Worm (Caenorhabditis elegans) whole organism, mixed stage, embryonic: ENCODE data around the gene pgp-11.

Source experiments
- ces-1 ChIP-seq: fragments of 150-350 bp; optimal IDR thresholded peaks from 2 replicates; lab custom pipeline; 2014; ENCODE audit warnings: missing biosample characterization, missing genetic modification reagents, missing genetic modification characterization
- elt-3 ChIP-seq: fragments of 150-350 bp; optimal IDR thresholded peaks from 2 replicates; lab custom pipeline; 2014; ENCODE audit warnings: missing biosample characterization, missing genetic modification characterization
- lin-13 ChIP-seq: fragments of 150-350 bp; optimal IDR thresholded peaks from 2 replicates; lab custom pipeline; 2014; ENCODE audit warnings: missing biosample characterization, missing genetic modification characterization
- nhr-237 ChIP-seq: fragments of 150-350 bp; optimal IDR thresholded peaks from 2 replicates; lab custom pipeline; 2014; ENCODE audit warnings: missing biosample characterization, missing genetic modification characterization
- unc-120 ChIP-seq: sonication (generic microtip); optimal IDR thresholded peaks from 2 replicates; lab custom pipeline; 2017; ENCODE audit warnings: missing genetic modification characterization, missing compliant biosample characterization; ENCODE audit not compliant: poor library complexity, severe bottlenecking
- ztf-11 ChIP-seq: fragments of 150-350 bp; optimal IDR thresholded peaks from 2 replicates; lab custom pipeline; 2014; ENCODE audit warnings: missing biosample characterization, missing genetic modification characterization

DNA sequence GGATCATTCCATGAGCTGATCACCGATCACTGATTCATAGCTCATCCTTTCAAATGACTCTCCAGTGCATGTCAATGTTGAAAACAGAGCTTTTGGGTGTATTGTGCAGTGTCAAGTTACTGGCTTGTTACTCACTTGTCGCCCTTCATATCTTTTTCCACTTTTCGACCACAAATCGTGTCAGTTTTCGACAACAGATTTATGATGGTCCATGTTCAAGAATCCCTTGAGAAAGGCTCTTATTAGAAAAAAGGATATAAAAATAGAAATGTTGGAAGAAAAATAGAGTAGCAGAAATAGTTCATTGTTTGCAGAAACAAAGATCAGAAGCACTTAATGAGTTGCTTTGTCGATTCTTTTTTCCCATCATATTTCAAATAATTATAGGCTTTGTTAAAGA, 20.6 kb downstream of the pgp-11 start:
- TF ChIP-seq ztf-11 (tag; lab: Kevin White, UChicago): no peak
- TF ChIP-seq nhr-237 (tag; lab: Kevin White, UChicago): no peak
- TF ChIP-seq elt-3: no peak
- TF ChIP-seq lin-13 (tag; lab: Kevin White, UChicago): no peak
- TF ChIP-seq unc-120 (tag; lab: Kevin White, UChicago): no peak
- no peak for TF ChIP-seq ces-1 (GFP tag; lab: Kevin White, UChicago)
